Worm (Caenorhabditis elegans): ENCODE data around the gene srlf-5.

DNA sequence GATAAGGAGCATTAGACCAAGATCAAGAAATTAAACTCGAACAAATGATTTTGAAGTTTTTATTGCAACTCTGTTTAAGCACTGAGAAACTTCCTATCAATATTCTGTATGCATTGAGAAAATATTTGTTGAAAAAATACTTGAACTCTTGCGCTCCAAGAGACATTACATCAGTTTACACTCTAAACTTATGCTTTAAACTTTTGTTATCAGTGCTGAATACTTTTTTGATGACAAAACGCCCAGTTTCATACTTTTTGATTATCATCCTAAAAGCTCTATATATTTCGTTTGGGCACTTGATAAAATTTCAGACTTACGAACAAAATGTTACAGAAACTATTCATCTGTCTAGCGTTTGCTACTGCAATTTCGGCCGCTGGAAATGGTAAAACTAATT is 49.4 kb upstream of the srlf-5 start, which contains the start of gene dod-17:
- TF ChIP-seq tra-4 (tag; optimal IDR thresholded peaks at IDR 0.05) (no peak), scrt-1 (GFP tag; IDR thresholded peaks at IDR 0.05) (no peak), ama-1 (optimal IDR thresholded peaks at IDR 0.05) (no peak), pes-1 (GFP tag; IDR thresholded peaks at IDR 0.05) (no peak), aly-1 (tag; optimal IDR thresholded peaks at IDR 0.05) (no peak), tbx-11 (GFP tag; IDR thresholded peaks at IDR 0.05) (no peak), hmg-4 (GFP tag; optimal IDR thresholded peaks at IDR 0.05) (no peak), tbx-37 (GFP tag; conservative IDR thresholded peaks at IDR 0.05) (no peak), B0310.2 (tag; optimal IDR thresholded peaks at IDR 0.05) (no peak)

All from whole organism, early embryonic.